Worm (Caenorhabditis elegans): ENCODE data around the gene T03F6.4.

DNA sequence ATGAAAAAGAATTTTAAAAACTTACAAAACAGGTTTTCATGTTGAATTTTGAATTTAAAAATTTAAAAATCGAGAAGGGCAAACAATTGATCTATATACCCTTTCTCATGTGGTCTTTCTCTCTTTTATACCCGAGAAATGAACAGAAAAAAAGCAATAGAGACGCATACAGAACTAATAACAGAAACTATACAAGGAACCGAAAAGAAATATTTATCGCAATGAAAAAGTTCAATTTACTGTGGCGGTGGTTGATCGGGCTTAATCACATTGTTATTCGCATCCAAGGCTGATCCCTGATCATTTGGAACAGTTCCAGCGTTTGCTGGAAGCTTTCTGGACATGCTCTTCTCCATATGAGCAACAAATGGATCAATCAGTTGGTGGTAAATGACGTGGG is 7.7 kb upstream of the T03F6.4 start, which contains the start of gene T03F6.10:
- TF ChIP-seq ceh-82 (tag; optimal IDR thresholded peaks at IDR 0.05) (no peak), nhr-76 (tag; optimal IDR thresholded peaks at IDR 0.05) (no peak), nhr-237 (tag; optimal IDR thresholded peaks at IDR 0.05) (no peak), ZK546.5 (tag; optimal IDR thresholded peaks at IDR 0.05) (no peak), sea-2 (GFP tag; optimal IDR thresholded peaks at IDR 0.05) (no peak), lin-39 (tag; optimal IDR thresholded peaks at IDR 0.05) (no peak), nhr-12 (tag; optimal IDR thresholded peaks at IDR 0.05) (no peak), fkh-10 (GFP tag; optimal IDR thresholded peaks at IDR 0.05) (no peak), nhr-11 (tag; optimal IDR thresholded peaks at IDR 0.05) (no peak), tbx-2 (tag; optimal IDR thresholded peaks at IDR 0.05) (no peak), jun-1 (tag; optimal IDR thresholded peaks at IDR 0.05) (no peak)
